Fruit fly (Drosophila melanogaster) whole organism, embryonic: ENCODE data around the gene neur.

ENCODE experiments used
- Bteb2 ChIP-seq: fragments of 200-800 bp; sonication (Bioruptor generic); optimal IDR thresholded peaks from 2 replicates; lab custom pipeline; 2016; ENCODE audit warnings: missing biosample characterization, missing genetic modification characterization
- CG10979 ChIP-seq: fragments of 200-800 bp; sonication (Bioruptor generic); optimal IDR thresholded peaks from 2 replicates; lab custom pipeline; 2018; ENCODE audit warnings: missing biosample characterization, mild to moderate bottlenecking, missing genetic modification characterization, moderate library complexity
- CG11247 ChIP-seq: fragments of 200-800 bp; sonication (Bioruptor generic); IDR thresholded peaks from 2 replicates; pipeline ENCODE4 v1.3.6; 2022; ENCODE audit warnings: missing biosample characterization, missing genetic modification characterization
- CG12155 ChIP-seq: fragments of 200-800 bp; sonication (Bioruptor generic); optimal IDR thresholded peaks from 3 replicates; lab custom pipeline; 2016; ENCODE audit warnings: missing biosample characterization, missing genetic modification characterization
- CG12769 ChIP-seq: fragments of 200-800 bp; sonication (Bioruptor generic); optimal IDR thresholded peaks from 2 replicates; lab custom pipeline; 2019; ENCODE audit warnings: missing biosample characterization, mild to moderate bottlenecking, missing genetic modification characterization, moderate library complexity
- CG13287 ChIP-seq: fragments of 200-800 bp; sonication (Bioruptor generic); IDR thresholded peaks from 2 replicates; pipeline ENCODE4 v1.3.6; 2022; ENCODE audit warnings: missing biosample characterization, missing genetic modification characterization; ENCODE audit not compliant: partially characterized antibody
- CG15601 ChIP-seq: fragments of 200-800 bp; sonication (Bioruptor generic); optimal IDR thresholded peaks from 3 replicates; lab custom pipeline; 2019; ENCODE audit warnings: missing biosample characterization, mild to moderate bottlenecking, missing genetic modification characterization, moderate library complexity
- CG16815 ChIP-seq: fragments of 200-800 bp; sonication (Bioruptor generic); optimal IDR thresholded peaks from 3 replicates; lab custom pipeline; 2017; ENCODE audit warnings: missing biosample characterization, mild to moderate bottlenecking, missing genetic modification characterization
- CG17802 ChIP-seq: fragments of 200-800 bp; sonication (Bioruptor generic); optimal IDR thresholded peaks from 2 replicates; lab custom pipeline; 2018; ENCODE audit warnings: missing biosample characterization, mild to moderate bottlenecking, missing genetic modification characterization, moderate library complexity
- CG18476 ChIP-seq: fragments of 200-800 bp; sonication (Bioruptor generic); optimal IDR thresholded peaks from 2 replicates; lab custom pipeline; 2016; ENCODE audit warnings: missing biosample characterization, mild to moderate bottlenecking, missing genetic modification characterization
- CG18619 ChIP-seq: fragments of 200-800 bp; sonication (Bioruptor generic); optimal IDR thresholded peaks from 3 replicates; lab custom pipeline; 2017; ENCODE audit warnings: missing biosample characterization, mild to moderate bottlenecking, missing genetic modification characterization
- CG2120 ChIP-seq: fragments of 200-800 bp; sonication (Bioruptor generic); optimal IDR thresholded peaks from 3 replicates; lab custom pipeline; 2016; ENCODE audit warnings: missing biosample characterization, missing genetic modification characterization
- CG2712 ChIP-seq: fragments of 200-800 bp; optimal IDR thresholded peaks from 3 replicates; lab custom pipeline; 2019; ENCODE audit warnings: missing biosample characterization, mild to moderate bottlenecking, missing genetic modification characterization, moderate library complexity
- CG33557 ChIP-seq: fragments of 200-800 bp; sonication (Bioruptor generic); optimal IDR thresholded peaks from 2 replicates; lab custom pipeline; 2019; ENCODE audit warnings: missing biosample characterization, mild to moderate bottlenecking, missing genetic modification characterization, moderate library complexity
- CG8765 ChIP-seq: fragments of 200-800 bp; sonication (Bioruptor generic); IDR thresholded peaks from 2 replicates; pipeline ENCODE4 v1.3.6; 2022; ENCODE audit warnings: missing biosample characterization, missing genetic modification characterization
- CoRest ChIP-seq: fragments of 200-800 bp; sonication (Bioruptor generic); optimal IDR thresholded peaks from 3 replicates; lab custom pipeline; 2018; ENCODE audit warnings: missing biosample characterization, mild to moderate bottlenecking, missing genetic modification characterization, moderate library complexity
- Ets65A ChIP-seq: fragments of 200-800 bp; sonication (Bioruptor generic); peaks from one replicate; lab custom pipeline; 2016; ENCODE audit warnings: missing biosample characterization, missing genetic modification characterization
- Hr39 ChIP-seq: fragments of >200 bp; optimal IDR thresholded peaks from 2 replicates; lab custom pipeline; 2017
- Kr ChIP-seq: fragments of 200-800 bp; sonication (Bioruptor generic); optimal IDR thresholded peaks from 2 replicates; lab custom pipeline; 2017; ENCODE audit warnings: missing biosample characterization, mild to moderate bottlenecking, missing genetic modification characterization
- Oli ChIP-seq: fragments of 200-800 bp; sonication (Bioruptor generic); optimal IDR thresholded peaks from 2 replicates; lab custom pipeline; 2018; ENCODE audit warnings: missing biosample characterization, mild to moderate bottlenecking, missing genetic modification characterization, moderate library complexity
- Spps ChIP-seq: fragments of 200-800 bp; sonication (Bioruptor generic); optimal IDR thresholded peaks from 2 replicates; lab custom pipeline; 2018; ENCODE audit warnings: missing biosample characterization, mild to moderate bottlenecking, missing genetic modification characterization
- Taf1 ChIP-seq: fragments of 200-800 bp; sonication (Bioruptor generic); IDR thresholded peaks from 2 replicates; pipeline ENCODE4 v1.3.6; 2022; ENCODE audit warnings: missing biosample characterization, missing genetic modification characterization
- ac ChIP-seq: fragments of 200-800 bp; sonication (Bioruptor generic); optimal IDR thresholded peaks from 3 replicates; lab custom pipeline; 2017; ENCODE audit warnings: missing biosample characterization, mild to moderate bottlenecking, missing genetic modification characterization
- al ChIP-seq: fragments of 200-800 bp; sonication (Bioruptor generic); IDR thresholded peaks from 2 replicates; pipeline ENCODE4 v1.3.6; 2022; ENCODE audit warnings: missing biosample characterization, missing genetic modification characterization
- aop ChIP-seq: fragments of 200-800 bp; sonication (Bioruptor generic); IDR thresholded peaks from 2 replicates; pipeline ENCODE4 v1.3.6; 2022; ENCODE audit warnings: missing biosample characterization, missing genetic modification characterization
- ato ChIP-seq: fragments of 200-800 bp; sonication (Bioruptor generic); IDR thresholded peaks from 2 replicates; pipeline ENCODE4 v1.3.6; 2022; ENCODE audit warnings: missing biosample characterization, missing genetic modification characterization; ENCODE audit not compliant: partially characterized antibody
- bab2 ChIP-seq: fragments of 200-800 bp; sonication (Bioruptor generic); optimal IDR thresholded peaks from 2 replicates; lab custom pipeline; 2016; ENCODE audit warnings: missing biosample characterization, missing genetic modification characterization
- cad ChIP-seq: fragments of >200 bp; optimal IDR thresholded peaks from 2 replicates; lab custom pipeline; 2017; ENCODE audit warnings: missing biosample characterization, missing genetic modification characterization
- disco-r ChIP-seq: fragments of 200-800 bp; sonication (Bioruptor generic); optimal IDR thresholded peaks from 2 replicates; lab custom pipeline; 2016; ENCODE audit warnings: missing biosample characterization, missing genetic modification characterization
- dmrt11E ChIP-seq: fragments of 200-800 bp; sonication (Bioruptor generic); optimal IDR thresholded peaks from 3 replicates; lab custom pipeline; 2018; ENCODE audit warnings: missing biosample characterization, mild to moderate bottlenecking, missing genetic modification characterization, moderate library complexity
- exex ChIP-seq: fragments of 200-800 bp; sonication (Bioruptor generic); optimal IDR thresholded peaks from 4 replicates; lab custom pipeline; 2018; ENCODE audit warnings: missing biosample characterization, mild to moderate bottlenecking, missing genetic modification characterization, moderate library complexity
- eyg ChIP-seq: fragments of 200-800 bp; sonication (Bioruptor generic); optimal IDR thresholded peaks from 3 replicates; lab custom pipeline; 2016; ENCODE audit warnings: missing biosample characterization, missing genetic modification characterization
- fd3F ChIP-seq: fragments of 200-800 bp; sonication (Bioruptor generic); optimal IDR thresholded peaks from 2 replicates; lab custom pipeline; 2018; ENCODE audit warnings: missing biosample characterization, mild to moderate bottlenecking, missing genetic modification characterization, moderate library complexity
- gem ChIP-seq: fragments of 200-800 bp; sonication (Bioruptor generic); optimal IDR thresholded peaks from 2 replicates; lab custom pipeline; 2019; ENCODE audit warnings: missing biosample characterization, mild to moderate bottlenecking, missing genetic modification characterization, moderate library complexity
- grau ChIP-seq: fragments of 200-800 bp; optimal IDR thresholded peaks from 3 replicates; lab custom pipeline; 2019; ENCODE audit warnings: missing biosample characterization, mild to moderate bottlenecking, missing genetic modification characterization, moderate library complexity
- gsb-n ChIP-seq: fragments of 200-800 bp; sonication (Bioruptor generic); optimal IDR thresholded peaks from 3 replicates; lab custom pipeline; 2018; ENCODE audit warnings: missing biosample characterization, mild to moderate bottlenecking, missing genetic modification characterization
- h ChIP-seq: fragments of >200 bp; optimal IDR thresholded peaks from 2 replicates; lab custom pipeline; 2017
- ham ChIP-seq: fragments of 200-800 bp; sonication (Bioruptor generic); IDR thresholded peaks from 2 replicates; pipeline ENCODE4 v1.3.6; 2022; ENCODE audit warnings: missing biosample characterization, missing genetic modification characterization
- jigr1 ChIP-seq: fragments of 200-800 bp; sonication (Bioruptor generic); IDR thresholded peaks from 3 replicates; pipeline ENCODE4 v1.3.6; 2022; ENCODE audit warnings: missing biosample characterization, missing genetic modification characterization
- kah ChIP-seq: fragments of 200-800 bp; sonication (Bioruptor generic); optimal IDR thresholded peaks from 2 replicates; lab custom pipeline; 2018; ENCODE audit warnings: missing biosample characterization, mild to moderate bottlenecking, missing genetic modification characterization
- lab ChIP-seq: fragments of 200-800 bp; sonication (Bioruptor generic); optimal IDR thresholded peaks from 3 replicates; lab custom pipeline; 2017; ENCODE audit warnings: missing biosample characterization, missing genetic modification characterization, mild to moderate bottlenecking, moderate library complexity, missing genetic modification reagents
- mam ChIP-seq: fragments of 200-800 bp; sonication (Bioruptor generic); optimal IDR thresholded peaks from 3 replicates; lab custom pipeline; 2016; ENCODE audit warnings: missing biosample characterization, missing genetic modification characterization
- mld ChIP-seq: fragments of 200-800 bp; sonication (Bioruptor generic); IDR thresholded peaks from 3 replicates; pipeline ENCODE4 v1.3.6; 2022; ENCODE audit warnings: missing biosample characterization, missing genetic modification characterization; ENCODE audit not compliant: partially characterized antibody
- phol ChIP-seq: fragments of 200-800 bp; sonication (Bioruptor generic); optimal IDR thresholded peaks from 3 replicates; lab custom pipeline; 2018; ENCODE audit warnings: missing biosample characterization, mild to moderate bottlenecking, missing genetic modification characterization, moderate library complexity
- pros ChIP-seq: fragments of 200-800 bp; sonication (Bioruptor generic); optimal IDR thresholded peaks from 3 replicates; lab custom pipeline; 2019; ENCODE audit warnings: missing biosample characterization, mild to moderate bottlenecking, missing genetic modification characterization, moderate library complexity
- pum ChIP-seq: fragments of 200-800 bp; sonication (Bioruptor generic); optimal IDR thresholded peaks from 2 replicates; lab custom pipeline; 2016; ENCODE audit warnings: missing biosample characterization, missing genetic modification characterization
- sima ChIP-seq: fragments of 200-800 bp; sonication (Bioruptor generic); optimal IDR thresholded peaks from 2 replicates; lab custom pipeline; 2016; ENCODE audit warnings: missing biosample characterization, missing genetic modification characterization
- tap ChIP-seq: fragments of 200-800 bp; optimal IDR thresholded peaks from 3 replicates; lab custom pipeline; 2019; ENCODE audit warnings: missing biosample characterization, mild to moderate bottlenecking, missing genetic modification characterization, moderate library complexity
- tll ChIP-seq, 2 experiments: fragments of 200-800 bp in 1 of 2; fragments of >200 bp in 1 of 2; sonication (Bioruptor generic) in 1 of 2; optimal IDR thresholded peaks; 2 replicates each; lab custom pipeline; 2017 to 2019; ENCODE audit warnings: missing biosample characterization in 2 of 2, missing genetic modification characterization in 2 of 2, mild to moderate bottlenecking in 1 of 2, moderate library complexity in 1 of 2
- trem ChIP-seq: fragments of 200-800 bp; optimal IDR thresholded peaks from 3 replicates; lab custom pipeline; 2019; ENCODE audit warnings: missing biosample characterization, mild to moderate bottlenecking, missing genetic modification characterization, moderate library complexity
- tup ChIP-seq: fragments of 200-800 bp; sonication (Bioruptor generic); optimal IDR thresholded peaks from 2 replicates; lab custom pipeline; 2016; ENCODE audit warnings: missing biosample characterization, mild to moderate bottlenecking, missing genetic modification characterization, moderate library complexity
- wor ChIP-seq: fragments of 200-800 bp; sonication (Bioruptor generic); IDR thresholded peaks from 2 replicates; pipeline ENCODE4 v1.3.6; 2022; ENCODE audit warnings: missing biosample characterization, missing genetic modification characterization

Gene neur

dm6 chr3R:9035252-9035651 lies 4.0 kb downstream of the neur start (continued):
- TF ChIP-seq tll (GFP tag; optimal IDR thresholded peaks at IDR 0.05; lab: Kevin White, UChicago) (no peak), gsb-n (tag; lab: Kevin White, UChicago) (no peak), CG16815 (GFP tag; lab: Kevin White, UChicago) (no peak), pum (no peak), bab2 (GFP tag; lab: Kevin White, UChicago) (no peak), tap (no peak), al (no peak), ato (GFP tag; lab: Robert Waterston, UW) (no peak), mld (no peak), Spps (tag; lab: Kevin White, UChicago) (no peak), CG15601 (no peak), Ets65A (no peak), Hr39 (no peak), CG33557 (GFP tag; lab: Kevin White, UChicago) (peak; percentile 2), jigr1 (GFP tag; lab: Robert Waterston, UW) (no peak), lab (GFP tag; lab: Kevin White, UChicago) (no peak), phol (tag; lab: Kevin White, UChicago) (peak; percentile 4), aop (GFP tag; lab: Robert Waterston, UW) (no peak), CG2120 (GFP tag; lab: Kevin White, UChicago) (no peak), gem (tag; lab: Kevin White, UChicago) (peak; percentile 27), CoRest (tag; lab: Kevin White, UChicago) (no peak), ac (no peak), mam (GFP tag; lab: Kevin White, UChicago) (no peak), CG18476 (GFP tag; lab: Kevin White, UChicago) (no peak), cad (GFP tag; lab: Kevin White, UChicago) (no peak), grau (tag; lab: Kevin White, UChicago) (peak; percentile 90), CG13287 (GFP tag; lab: Robert Waterston, UW) (no peak), CG18619 (GFP tag; lab: Kevin White, UChicago) (no peak), kah (GFP tag; lab: Kevin White, UChicago) (no peak), CG11247 (GFP tag; lab: Robert Waterston, UW) (no peak), CG10979 (tag; lab: Kevin White, UChicago) (peak; percentile 27), CG12769 (tag; lab: Kevin White, UChicago) (no peak), h (lab: Kevin White, UChicago) (no peak), dmrt11E (tag; lab: Kevin White, UChicago) (peak; percentile 49), Kr (GFP tag; lab: Kevin White, UChicago) (peak; percentile 2), exex (tag; lab: Kevin White, UChicago) (no peak), CG8765 (no peak), tup (GFP tag; lab: Kevin White, UChicago) (no peak), disco-r (GFP tag; lab: Kevin White, UChicago) (no peak), CG17802 (tag; lab: Kevin White, UChicago) (no peak), eyg (GFP tag; lab: Kevin White, UChicago) (no peak), CG12155 (GFP tag; lab: Kevin White, UChicago) (no peak), trem (tag; lab: Kevin White, UChicago) (no peak), pros (GFP tag; lab: Kevin White, UChicago) (peak; percentile 50), Taf1 (no peak), CG2712 (tag; lab: Kevin White, UChicago) (peak; percentile 18), Bteb2 (GFP tag; lab: Kevin White, UChicago) (no peak), fd3F (GFP tag; lab: Kevin White, UChicago) (no peak), ham (GFP tag; lab: Robert Waterston, UW) (no peak), wor (GFP tag; lab: Robert Waterston, UW) (no peak), Oli (tag; lab: Kevin White, UChicago) (no peak), sima (GFP tag; lab: Kevin White, UChicago) (no peak)
